Fruit fly (Drosophila melanogaster) whole organism, prepupa: Measurements from ENCODE around the gene Vps52.

Experiments
- Blimp-1 ChIP-seq: fragments of 200-800 bp; sonication (Bioruptor generic); optimal IDR thresholded peaks from 3 replicates; lab custom pipeline; 2017; ENCODE audit warnings: missing biosample characterization, missing genetic modification characterization, mild to moderate bottlenecking, moderate library complexity, missing genetic modification reagents
- CG10631 ChIP-seq: fragments of 200-800 bp; sonication (Bioruptor generic); optimal IDR thresholded peaks from 2 replicates; lab custom pipeline; 2016; ENCODE audit warnings: missing biosample characterization, missing genetic modification characterization
- CG11294 ChIP-seq: fragments of 200-800 bp; sonication (Bioruptor generic); IDR thresholded peaks from 2 replicates; pipeline ENCODE4 v1.3.6; 2022; ENCODE audit warnings: missing biosample characterization, missing genetic modification characterization
- CG11762 ChIP-seq: fragments of 200-800 bp; sonication (Bioruptor generic); optimal IDR thresholded peaks from 3 replicates; lab custom pipeline; 2016; ENCODE audit warnings: missing biosample characterization, missing genetic modification characterization; ENCODE audit not compliant: insufficient read depth
- CG15336 ChIP-seq: fragments of 200-800 bp; sonication (Bioruptor generic); IDR thresholded peaks from 2 replicates; pipeline ENCODE4 v1.3.6; 2022; ENCODE audit warnings: missing biosample characterization, missing genetic modification characterization
- CG31627 ChIP-seq: fragments of 200-800 bp; sonication (Bioruptor generic); optimal IDR thresholded peaks from 3 replicates; lab custom pipeline; 2016; ENCODE audit warnings: missing biosample characterization, missing genetic modification characterization
- CG32006 ChIP-seq: fragments of 200-800 bp; sonication (Bioruptor generic); optimal IDR thresholded peaks from 3 replicates; lab custom pipeline; 2017; ENCODE audit warnings: missing biosample characterization, mild to moderate bottlenecking, missing genetic modification characterization
- CG34406 ChIP-seq: fragments of 200-800 bp; sonication (Bioruptor generic); optimal IDR thresholded peaks from 3 replicates; lab custom pipeline; 2016; ENCODE audit warnings: missing biosample characterization, missing genetic modification characterization
- CG3919 ChIP-seq: fragments of 200-800 bp; sonication (Bioruptor generic); optimal IDR thresholded peaks from 3 replicates; lab custom pipeline; 2016; ENCODE audit warnings: missing biosample characterization, missing genetic modification characterization
- CG6163 ChIP-seq: fragments of 200-800 bp; sonication (Bioruptor generic); IDR thresholded peaks from 3 replicates; pipeline ENCODE4 v1.3.6; 2022; ENCODE audit warnings: missing biosample characterization, missing genetic modification characterization
- CG6276 ChIP-seq: fragments of 200-800 bp; sonication (Bioruptor generic); optimal IDR thresholded peaks from 2 replicates; lab custom pipeline; 2017; ENCODE audit warnings: missing biosample characterization, mild to moderate bottlenecking, missing genetic modification characterization
- CG6792 ChIP-seq: fragments of 200-800 bp; sonication (Bioruptor generic); optimal IDR thresholded peaks from 3 replicates; lab custom pipeline; 2016; ENCODE audit warnings: missing biosample characterization, missing genetic modification characterization
- CG7368 ChIP-seq: fragments of 200-800 bp; sonication (Bioruptor generic); optimal IDR thresholded peaks from 3 replicates; lab custom pipeline; 2016; ENCODE audit warnings: missing biosample characterization, missing genetic modification characterization
- CG8119 ChIP-seq: fragments of 200-800 bp; sonication (Bioruptor generic); IDR thresholded peaks from 3 replicates; pipeline ENCODE4 v1.3.6; 2022; ENCODE audit warnings: missing biosample characterization, missing genetic modification characterization
- CG8319 ChIP-seq: fragments of 200-800 bp; sonication (Bioruptor generic); optimal IDR thresholded peaks from 3 replicates; lab custom pipeline; 2016; ENCODE audit warnings: missing biosample characterization, missing genetic modification characterization
- CG8632 ChIP-seq: fragments of 200-800 bp; sonication (Bioruptor generic); optimal IDR thresholded peaks from 3 replicates; lab custom pipeline; 2016; ENCODE audit warnings: missing biosample characterization, missing genetic modification characterization
- CG9139 ChIP-seq: fragments of 200-800 bp; sonication (Bioruptor generic); optimal IDR thresholded peaks from 3 replicates; lab custom pipeline; 2017; ENCODE audit warnings: missing biosample characterization, mild to moderate bottlenecking, missing genetic modification characterization
- Eip75B ChIP-seq: fragments of 200-800 bp; sonication (Bioruptor generic); optimal IDR thresholded peaks from 3 replicates; lab custom pipeline; 2016; ENCODE audit warnings: missing biosample characterization, missing genetic modification characterization
- Eip78C ChIP-seq: fragments of 200-800 bp; sonication (Bioruptor generic); peaks from one replicate; lab custom pipeline; 2016; ENCODE audit warnings: missing biosample characterization, missing genetic modification characterization
- Eip93F ChIP-seq: fragments of 200-800 bp; sonication (Bioruptor generic); optimal IDR thresholded peaks from 2 replicates; lab custom pipeline; 2016; ENCODE audit warnings: missing biosample characterization, mild to moderate bottlenecking, missing genetic modification characterization
- Ets21C ChIP-seq: fragments of 200-800 bp; sonication (Bioruptor generic); optimal IDR thresholded peaks from 3 replicates; lab custom pipeline; 2016; ENCODE audit warnings: missing biosample characterization, missing genetic modification characterization
- Ets96B ChIP-seq: fragments of 200-800 bp; optimal IDR thresholded peaks from 2 replicates; lab custom pipeline; 2019; ENCODE audit warnings: missing biosample characterization, mild to moderate bottlenecking, missing genetic modification characterization, moderate library complexity
- Gug ChIP-seq: fragments of 200-800 bp; sonication (Bioruptor generic); IDR thresholded peaks from 2 replicates; pipeline ENCODE4 v1.3.6; 2022; ENCODE audit warnings: missing biosample characterization, missing genetic modification characterization
- Hr38 ChIP-seq: sonication (Bioruptor generic); optimal IDR thresholded peaks from 2 replicates; lab custom pipeline; 2016; ENCODE audit warnings: missing biosample characterization, missing genetic modification characterization
- Hr39 ChIP-seq: fragments of 200-800 bp; sonication (Bioruptor generic); optimal IDR thresholded peaks from 2 replicates; lab custom pipeline; 2016; ENCODE audit warnings: missing biosample characterization, missing genetic modification characterization
- Lpt ChIP-seq: fragments of 200-800 bp; sonication (Bioruptor generic); optimal IDR thresholded peaks from 3 replicates; lab custom pipeline; 2016; ENCODE audit warnings: missing biosample characterization, missing genetic modification characterization
- Met ChIP-seq: fragments of 200-800 bp; sonication (Bioruptor generic); optimal IDR thresholded peaks from 3 replicates; lab custom pipeline; 2016; ENCODE audit warnings: missing biosample characterization, missing genetic modification characterization
- OdsH ChIP-seq: fragments of 200-800 bp; sonication (Bioruptor generic); optimal IDR thresholded peaks from 3 replicates; lab custom pipeline; 2016; ENCODE audit warnings: missing biosample characterization, missing genetic modification characterization
- Smox ChIP-seq: fragments of 200-800 bp; sonication (Bioruptor generic); optimal IDR thresholded peaks from 3 replicates; lab custom pipeline; 2016; ENCODE audit warnings: missing biosample characterization, missing genetic modification characterization
- Sox102F ChIP-seq: fragments of 200-800 bp; sonication (Bioruptor generic); optimal IDR thresholded peaks from 2 replicates; lab custom pipeline; 2016; ENCODE audit warnings: missing biosample characterization, mild to moderate bottlenecking, missing genetic modification characterization
- Sox14 ChIP-seq: fragments of 200-800 bp; sonication (Bioruptor generic); optimal IDR thresholded peaks from 3 replicates; lab custom pipeline; 2016; ENCODE audit warnings: missing biosample characterization, missing genetic modification characterization
- Sox15 ChIP-seq: fragments of 200-800 bp; sonication (Bioruptor generic); optimal IDR thresholded peaks from 3 replicates; lab custom pipeline; 2016; ENCODE audit warnings: missing biosample characterization, missing genetic modification characterization
- achi ChIP-seq: fragments of 200-800 bp; sonication (Bioruptor generic); optimal IDR thresholded peaks from 3 replicates; lab custom pipeline; 2016; ENCODE audit warnings: missing biosample characterization, missing genetic modification characterization
- acj6 ChIP-seq: fragments of 200-800 bp; sonication (Bioruptor generic); optimal IDR thresholded peaks from 3 replicates; lab custom pipeline; 2016; ENCODE audit warnings: missing biosample characterization, missing genetic modification characterization
- cyc ChIP-seq: fragments of 200-800 bp; sonication (Bioruptor generic); optimal IDR thresholded peaks from 3 replicates; lab custom pipeline; 2016; ENCODE audit warnings: missing biosample characterization, missing genetic modification characterization
- dac ChIP-seq: fragments of 200-800 bp; sonication (Bioruptor generic); optimal IDR thresholded peaks from 2 replicates; lab custom pipeline; 2017; ENCODE audit warnings: missing biosample characterization, mild to moderate bottlenecking, missing genetic modification characterization
- dsx ChIP-seq: fragments of 200-800 bp; optimal IDR thresholded peaks from 3 replicates; lab custom pipeline; 2019; ENCODE audit warnings: missing biosample characterization, mild to moderate bottlenecking, missing genetic modification characterization, moderate library complexity; ENCODE audit not compliant: poor library complexity, severe bottlenecking
- eg ChIP-seq: fragments of 200-800 bp; sonication (Bioruptor generic); IDR thresholded peaks from 3 replicates; pipeline ENCODE4 v1.3.6; 2022; ENCODE audit warnings: missing biosample characterization, missing genetic modification characterization
- esn ChIP-seq: fragments of 200-800 bp; sonication (Bioruptor generic); optimal IDR thresholded peaks from 2 replicates; lab custom pipeline; 2016; ENCODE audit warnings: missing biosample characterization, mild to moderate bottlenecking, missing genetic modification characterization, moderate library complexity
- fkh ChIP-seq: fragments of 200-800 bp; sonication (Bioruptor generic); optimal IDR thresholded peaks from 3 replicates; lab custom pipeline; 2017; ENCODE audit warnings: missing biosample characterization, mild to moderate bottlenecking, missing genetic modification characterization, moderate library complexity
- lz ChIP-seq: fragments of 200-800 bp; sonication (Bioruptor generic); optimal IDR thresholded peaks from 3 replicates; lab custom pipeline; 2016; ENCODE audit warnings: missing biosample characterization, missing genetic modification characterization
- net ChIP-seq: fragments of 200-800 bp; sonication (Bioruptor generic); optimal IDR thresholded peaks from 3 replicates; lab custom pipeline; 2016; ENCODE audit warnings: missing biosample characterization, missing genetic modification characterization
- salr ChIP-seq, 2 experiments: fragments of 200-800 bp; sonication (Bioruptor generic); optimal IDR thresholded peaks; 3 replicates each; lab custom pipeline; 2016 to 2018; ENCODE audit warnings: missing biosample characterization in 2 of 2, missing genetic modification characterization in 2 of 2, mild to moderate bottlenecking in 1 of 2
- ss ChIP-seq, 2 experiments: fragments of 200-800 bp; sonication (Bioruptor generic); optimal IDR thresholded peaks; 2 replicates in 1 of 2; 3 replicates in 1 of 2; lab custom pipeline; 2017 to 2018; ENCODE audit warnings: mild to moderate bottlenecking in 2 of 2, missing biosample characterization in 2 of 2, missing genetic modification characterization in 2 of 2, moderate library complexity in 1 of 2
- svp ChIP-seq: fragments of 200-800 bp; sonication (Bioruptor generic); peaks from one replicate; lab custom pipeline; 2016; ENCODE audit warnings: missing biosample characterization, missing genetic modification characterization

Gene Vps52

DNA sequence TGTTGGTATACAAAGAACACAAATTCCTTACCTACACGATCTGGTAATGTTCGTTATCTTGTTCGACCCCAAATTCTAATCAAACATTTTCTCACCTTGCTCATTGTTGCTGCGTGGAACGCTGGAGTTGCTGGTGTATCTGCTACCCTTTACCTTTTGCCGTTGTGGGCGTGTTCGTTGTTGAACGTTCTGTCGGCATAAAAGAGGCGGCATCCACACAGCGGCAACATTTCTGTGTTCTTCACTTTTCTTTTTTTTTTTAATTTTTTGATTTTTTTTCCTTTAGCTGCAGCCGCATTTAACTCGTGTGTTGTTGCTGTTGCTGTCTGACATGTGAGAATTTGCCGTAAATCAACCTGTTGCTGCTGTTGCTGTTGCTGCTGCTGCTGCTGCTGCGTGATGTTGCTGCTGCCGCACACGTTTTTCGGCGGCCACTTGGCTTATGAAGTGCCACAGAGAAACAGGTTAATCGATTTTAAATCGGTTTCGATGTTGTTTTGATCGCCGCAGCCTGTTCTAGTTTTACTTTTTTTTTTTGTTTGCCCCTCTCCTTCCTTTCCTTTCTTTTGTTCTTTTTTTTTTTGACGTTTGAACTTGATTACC lies 33.8 kb downstream of the Vps52 start (continued):
- TF ChIP-seq salr (GFP tag; optimal IDR thresholded peaks at IDR 0.05; lab: Kevin White, UChicago) (no peak), Sox15 (GFP tag; lab: Kevin White, UChicago) (no peak), Sox102F (no peak), Hr38 (GFP tag; lab: Kevin White, UChicago) (no peak), Smox (no peak), ss (GFP tag; optimal IDR thresholded peaks at IDR 0.05; lab: Kevin White, UChicago) (peak; percentile 63 to 77), CG8319 (GFP tag; lab: Kevin White, UChicago) (no peak), CG11762 (GFP tag; lab: Kevin White, UChicago) (no peak), CG11294 (no peak), CG6276 (no peak), CG34406 (GFP tag; lab: Kevin White, UChicago) (no peak), dac (no peak), Blimp-1 (GFP tag; lab: Kevin White, UChicago) (no peak), CG6163 (peak; percentile 40; the same call in 1 of the 3 replicates), Sox14 (GFP tag; lab: Kevin White, UChicago) (no peak), CG9139 (peak; percentile 29), Eip78C (peak; percentile 60)

- TF ChIP-seq net (GFP tag; lab: Kevin White, UChicago): no peak
- no peak for TF ChIP-seq CG6276
- TF ChIP-seq acj6 (GFP tag; lab: Kevin White, UChicago): no peak
- no peak for TF ChIP-seq salr (GFP tag; optimal IDR thresholded peaks at IDR 0.05; lab: Kevin White, UChicago)
- no peak for TF ChIP-seq Sox102F
- TF ChIP-seq Sox15 (GFP tag; lab: Kevin White, UChicago): no peak
- TF ChIP-seq, all 60 proteins: peak for 0
Measured at dm6 chr2L:5489084-5489617, 34.5 kb downstream of the Vps52 start.

DNA sequence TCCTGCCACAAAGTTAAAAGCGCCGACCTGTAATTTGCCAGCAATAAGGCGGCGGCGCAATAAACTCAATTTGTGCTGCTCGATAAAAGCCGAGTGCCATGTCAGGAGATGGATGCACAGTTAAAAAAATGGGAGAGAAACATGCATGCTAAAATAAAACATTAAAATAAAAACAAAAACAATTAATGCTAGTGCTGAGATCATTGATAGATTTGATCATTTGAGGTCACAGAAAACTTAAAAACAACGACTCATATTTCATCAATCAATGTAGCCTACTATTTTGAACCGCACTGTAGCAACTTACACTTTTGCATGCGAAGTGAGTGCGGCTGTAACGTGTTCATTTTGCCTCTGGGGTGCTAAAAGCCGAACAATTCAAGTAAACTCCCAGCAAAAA lies 40.6 kb downstream of the Vps52 start:
- TF ChIP-seq OdsH (peak; percentile 70), Eip93F (GFP tag; lab: Kevin White, UChicago) (no peak), Eip75B (GFP tag; lab: Kevin White, UChicago) (peak; percentile 72), CG9139 (peak; percentile 4), Sox15 (GFP tag; lab: Kevin White, UChicago) (peak; percentile 46), CG11762 (GFP tag; lab: Kevin White, UChicago) (peak; percentile 71), CG8119 (GFP tag; lab: Robert Waterston, UW) (peak; percentile 84), CG7368 (GFP tag; lab: Kevin White, UChicago) (peak; percentile 59), Blimp-1 (GFP tag; lab: Kevin White, UChicago) (no peak), CG8632 (GFP tag; lab: Kevin White, UChicago) (peak; percentile 56), CG10631 (GFP tag; lab: Kevin White, UChicago) (peak; percentile 59), Ets21C (GFP tag; lab: Kevin White, UChicago) (peak; percentile 16), CG6163 (peak; percentile 81), eg (peak; percentile 63), CG3919 (peak; percentile 79), CG34406 (GFP tag; lab: Kevin White, UChicago) (peak; percentile 68), Gug (0 out of 2 replicates have a peak, but pooled peaks have one; percentile 29), svp (GFP tag; lab: Kevin White, UChicago) (peak; percentile 88), Ets96B (tag; lab: Kevin White, UChicago) (peak; percentile 67), dsx (GFP tag; lab: Kevin White, UChicago) (peak; percentile 67), lz (GFP tag; lab: Kevin White, UChicago) (peak; percentile 52), Hr39 (GFP tag; lab: Kevin White, UChicago) (peak; percentile 70), CG31627 (peak; percentile 66), Sox102F (peak; percentile 67), achi (peak; percentile 65), esn (GFP tag; lab: Kevin White, UChicago) (peak; percentile 74), Hr38 (GFP tag; lab: Kevin White, UChicago) (no peak), Sox14 (GFP tag; lab: Kevin White, UChicago) (peak; percentile 45), CG6792 (peak; percentile 63), Lpt (GFP tag; lab: Kevin White, UChicago) (peak; percentile 33), CG32006 (GFP tag; lab: Kevin White, UChicago) (peak; percentile 65), Smox (peak; percentile 63), acj6 (GFP tag; lab: Kevin White, UChicago) (peak; percentile 70), cyc (GFP tag; lab: Kevin White, UChicago) (peak; percentile 64), CG15336 (peak; percentile 72), Met (peak; percentile 76), fkh (no peak)
